Worm (Caenorhabditis elegans): ENCODE data around the gene rhi-1.

DNA sequence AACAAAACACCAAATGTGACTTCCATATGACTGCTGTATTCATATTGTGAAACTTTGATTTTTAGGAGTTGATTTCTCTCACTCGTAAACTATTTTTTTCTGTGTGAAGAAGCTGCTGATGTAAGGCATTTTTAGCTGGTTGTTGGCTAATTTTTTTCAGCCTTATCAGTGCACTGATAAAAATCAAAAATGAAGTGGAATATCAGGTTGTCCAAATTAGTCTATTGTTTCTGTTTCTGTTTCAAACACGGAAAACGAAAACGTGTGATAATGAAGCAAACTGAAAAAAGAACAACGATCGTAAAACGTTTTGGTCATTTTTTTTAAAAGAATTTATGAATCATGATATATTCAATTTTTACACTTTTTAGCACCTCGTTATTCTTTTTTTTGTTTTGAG, 27.5 kb upstream of the rhi-1 start:
- TF ChIP-seq tbx-11 (GFP tag; IDR thresholded peaks at IDR 0.05) (no peak), ceh-13 (GFP tag; optimal IDR thresholded peaks at IDR 0.05) (no peak), ama-1 (optimal IDR thresholded peaks at IDR 0.05) (no peak), hmg-4 (GFP tag; optimal IDR thresholded peaks at IDR 0.05) (no peak), scrt-1 (GFP tag; IDR thresholded peaks at IDR 0.05) (no peak), ceh-36 (tag; optimal IDR thresholded peaks at IDR 0.05) (no peak)

Measured in whole organism, early embryonic.